Worm (Caenorhabditis elegans) whole organism, early embryonic: ENCODE measurements around the gene T21E8.5.

Experiments used
- ama-1 ChIP-seq: fragments of 150-350 bp; optimal IDR thresholded peaks from 2 replicates; lab custom pipeline; 2014
- ceh-36 ChIP-seq: sonication (generic microtip); optimal IDR thresholded peaks from 2 replicates; lab custom pipeline; 2016; ENCODE audit warnings: missing genetic modification characterization, inconsistent platforms, missing compliant biosample characterization
- hmbx-1 ChIP-seq: sonication (generic microtip); optimal IDR thresholded peaks from 2 replicates; lab custom pipeline; 2016; ENCODE audit warnings: mild to moderate bottlenecking, missing genetic modification characterization, missing compliant biosample characterization
- hmg-4 ChIP-seq: fragments of 200-800 bp; sonication (Bioruptor generic); optimal IDR thresholded peaks from 2 replicates; lab custom pipeline; 2018; ENCODE audit warnings: mild to moderate bottlenecking, missing genetic modification characterization, missing compliant biosample characterization
- hnd-1 ChIP-seq: sonication (generic microtip); optimal IDR thresholded peaks from 2 replicates; lab custom pipeline; 2016; ENCODE audit warnings: missing genetic modification characterization, missing compliant biosample characterization
- scrt-1 ChIP-seq: fragments of 200-800 bp; sonication (Bioruptor generic); IDR thresholded peaks from 2 replicates; pipeline ENCODE4 v1.3.6; 2022; ENCODE audit warnings: missing genetic modification characterization, missing compliant biosample characterization
- sea-1 ChIP-seq: fragments of 200-800 bp; sonication (Bioruptor generic); conservative IDR thresholded peaks from 2 replicates; pipeline ENCODE4 v1.3.6; 2022; ENCODE audit warnings: missing genetic modification characterization, missing compliant biosample characterization
- tbx-11 ChIP-seq: fragments of 200-800 bp; sonication (Bioruptor generic); IDR thresholded peaks from 2 replicates; pipeline ENCODE4 v1.3.6; 2022; ENCODE audit warnings: missing genetic modification characterization, missing compliant biosample characterization

DNA sequence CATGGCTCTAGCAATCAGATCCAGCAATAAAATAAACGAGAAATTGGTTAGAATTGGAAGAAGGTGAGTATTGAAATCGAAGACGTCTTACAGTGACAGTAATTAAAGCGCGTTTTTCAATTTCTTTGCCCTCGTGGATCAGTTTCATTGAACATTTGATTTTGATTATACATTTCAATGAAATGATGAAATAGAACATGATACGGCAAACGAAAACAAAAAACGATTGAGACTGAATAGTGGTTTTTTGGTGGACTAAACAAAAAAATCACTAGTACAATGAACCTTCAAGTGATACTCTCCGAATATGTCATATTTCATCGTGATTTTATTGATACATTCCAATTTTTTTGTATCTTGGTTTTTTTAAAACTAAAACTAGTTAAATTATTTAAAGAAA, 10.5 kb downstream of the T21E8.5 start, which contains the start of gene haly-1:
- TF ChIP-seq ceh-36 (no peak), tbx-11 (no peak), hmbx-1 (tag; lab: Kevin White, UChicago) (no peak), hnd-1 (tag; lab: Kevin White, UChicago) (no peak), hmg-4 (no peak), ama-1 (no peak), sea-1 (GFP tag; lab: Robert Waterston, UW) (no peak), scrt-1 (no peak)
